Worm (Caenorhabditis elegans) whole organism, young adult: ENCODE measurements around the gene C14B1.8.
A peak's percentile ranks its signal among the peaks of the same experiment; 100 is the strongest.

Experiments
- B0019.2 ChIP-seq: fragments of 200-800 bp; sonication (Bioruptor generic); conservative IDR thresholded peaks from 2 replicates; pipeline ENCODE4 v1.3.6; 2022; ENCODE audit warnings: missing genetic modification reagents, missing genetic modification characterization, missing compliant biosample characterization
- B0336.3 ChIP-seq: fragments of 200-800 bp; sonication (Bioruptor generic); IDR thresholded peaks from 2 replicates; pipeline ENCODE4 v1.3.6; 2022; ENCODE audit warnings: missing genetic modification characterization, missing compliant biosample characterization
- D2030.7 ChIP-seq: fragments of 200-800 bp; sonication (Bioruptor generic); IDR thresholded peaks from 2 replicates; pipeline ENCODE4 v1.3.6; 2022; ENCODE audit warnings: missing genetic modification reagents, missing genetic modification characterization, missing compliant biosample characterization
- F10E7.11 ChIP-seq: sonication (generic microtip); optimal IDR thresholded peaks from 2 replicates; lab custom pipeline; 2017; ENCODE audit warnings: mild to moderate bottlenecking, missing genetic modification characterization, moderate library complexity, missing compliant biosample characterization
- F33H1.4 ChIP-seq: fragments of 200-800 bp; sonication (Bioruptor generic); IDR thresholded peaks from 2 replicates; pipeline ENCODE4 v1.3.6; 2022; ENCODE audit warnings: missing genetic modification reagents, missing genetic modification characterization, missing compliant biosample characterization
- F39B2.1 ChIP-seq: fragments of 200-800 bp; sonication (Bioruptor generic); IDR thresholded peaks from 2 replicates; pipeline ENCODE4 v1.3.6; 2022; ENCODE audit warnings: missing genetic modification reagents, missing genetic modification characterization, missing compliant biosample characterization
- F55B11.4 ChIP-seq: sonication (generic microtip); optimal IDR thresholded peaks from 2 replicates; lab custom pipeline; 2016; ENCODE audit warnings: missing compliant biosample characterization, missing genetic modification characterization, borderline replicate concordance; ENCODE audit not compliant: insufficient read depth
- F57C9.4 ChIP-seq: sonication (generic microtip); optimal IDR thresholded peaks from 2 replicates; lab custom pipeline; 2017; ENCODE audit warnings: mild to moderate bottlenecking, missing genetic modification characterization, missing compliant biosample characterization
- T07F8.4 ChIP-seq: sonication (generic microtip); optimal IDR thresholded peaks from 2 replicates; lab custom pipeline; 2016; ENCODE audit warnings: mild to moderate bottlenecking, missing genetic modification characterization, moderate library complexity, missing compliant biosample characterization
- T26A5.8 ChIP-seq: sonication (generic microtip); optimal IDR thresholded peaks from 2 replicates; lab custom pipeline; 2016; ENCODE audit warnings: missing genetic modification characterization, missing compliant biosample characterization
- Y53F4B.3 ChIP-seq: fragments of 200-800 bp; sonication (Bioruptor generic); IDR thresholded peaks from 2 replicates; pipeline ENCODE4 v1.3.6; 2022; ENCODE audit warnings: missing genetic modification reagents, missing genetic modification characterization, missing compliant biosample characterization
- Y56A3A.18 ChIP-seq: fragments of 200-800 bp; sonication (Bioruptor generic); IDR thresholded peaks from 2 replicates; pipeline ENCODE4 v1.3.6; 2022; ENCODE audit warnings: missing genetic modification reagents, missing genetic modification characterization, missing compliant biosample characterization
- Y67H2A.10 ChIP-seq: fragments of 200-800 bp; sonication (Bioruptor generic); conservative IDR thresholded peaks from 2 replicates; pipeline ENCODE4 v1.3.6; 2022; ENCODE audit warnings: missing genetic modification reagents, missing genetic modification characterization, missing compliant biosample characterization
- Y79H2A.3 ChIP-seq: fragments of 200-800 bp; sonication (Bioruptor generic); conservative IDR thresholded peaks from 2 replicates; pipeline ENCODE4 v1.3.6; 2022; ENCODE audit warnings: missing genetic modification reagents, missing genetic modification characterization, missing compliant biosample characterization
- Y95B8A.8 ChIP-seq: fragments of 200-800 bp; sonication (Bioruptor generic); IDR thresholded peaks from 2 replicates; pipeline ENCODE4 v1.3.6; 2022; ENCODE audit warnings: missing genetic modification reagents, missing genetic modification characterization, missing compliant biosample characterization
- aptf-2 ChIP-seq: fragments of 200-800 bp; sonication (Bioruptor generic); conservative IDR thresholded peaks from 2 replicates; pipeline ENCODE4 v1.3.6; 2022; ENCODE audit warnings: missing genetic modification reagents, missing genetic modification characterization, missing compliant biosample characterization
- aptf-3 ChIP-seq: fragments of 200-800 bp; sonication (Bioruptor generic); IDR thresholded peaks from 2 replicates; pipeline ENCODE4 v1.3.6; 2022; ENCODE audit warnings: missing genetic modification characterization, missing compliant biosample characterization
- attf-5 ChIP-seq: fragments of 200-800 bp; sonication (Bioruptor generic); optimal IDR thresholded peaks from 2 replicates; lab custom pipeline; 2018; ENCODE audit warnings: mild to moderate bottlenecking, missing genetic modification characterization, missing compliant biosample characterization
- bed-1 ChIP-seq: fragments of 200-800 bp; sonication (Bioruptor generic); IDR thresholded peaks from 2 replicates; pipeline ENCODE4 v1.3.6; 2022; ENCODE audit warnings: missing genetic modification reagents, missing genetic modification characterization, missing compliant biosample characterization
- bed-2 ChIP-seq: fragments of 200-800 bp; sonication (Bioruptor generic); IDR thresholded peaks from 2 replicates; pipeline ENCODE4 v1.3.6; 2022; ENCODE audit warnings: missing genetic modification reagents, missing genetic modification characterization, missing compliant biosample characterization
- ceh-100 ChIP-seq: fragments of 200-800 bp; sonication (Bioruptor generic); IDR thresholded peaks from 2 replicates; pipeline ENCODE4 v1.3.6; 2022; ENCODE audit warnings: missing genetic modification reagents, missing genetic modification characterization, missing compliant biosample characterization
- ceh-40 ChIP-seq: fragments of 200-800 bp; sonication (Bioruptor generic); IDR thresholded peaks from 2 replicates; pipeline ENCODE4 v1.3.6; 2022; ENCODE audit warnings: missing genetic modification characterization, missing compliant biosample characterization
- ceh-58 ChIP-seq: fragments of 200-800 bp; sonication (Bioruptor generic); IDR thresholded peaks from 2 replicates; pipeline ENCODE4 v1.3.6; 2022; ENCODE audit warnings: missing genetic modification characterization, missing compliant biosample characterization
- dox-1 ChIP-seq: fragments of 200-800 bp; sonication (Bioruptor generic); IDR thresholded peaks from 2 replicates; pipeline ENCODE4 v1.3.6; 2022; ENCODE audit warnings: missing genetic modification reagents, missing genetic modification characterization, missing compliant biosample characterization
- efl-1 ChIP-seq: fragments of 150-350 bp; optimal IDR thresholded peaks from 2 replicates; lab custom pipeline; 2014; ENCODE audit warnings: missing biosample characterization, missing genetic modification reagents, missing genetic modification characterization
- egl-18 ChIP-seq: fragments of 200-800 bp; sonication (Bioruptor generic); IDR thresholded peaks from 2 replicates; pipeline ENCODE4 v1.3.6; 2022; ENCODE audit warnings: missing genetic modification reagents, missing genetic modification characterization, missing compliant biosample characterization
- fkh-3 ChIP-seq: sonication (generic microtip); optimal IDR thresholded peaks from 2 replicates; lab custom pipeline; 2016; ENCODE audit warnings: mild to moderate bottlenecking, missing genetic modification characterization, missing compliant biosample characterization
- hlh-26 ChIP-seq: fragments of 200-800 bp; sonication (Bioruptor generic); conservative IDR thresholded peaks from 2 replicates; pipeline ENCODE4 v1.3.6; 2022; ENCODE audit warnings: missing genetic modification reagents, missing genetic modification characterization, missing compliant biosample characterization
- hmg-1.2 ChIP-seq: fragments of 200-800 bp; sonication (Bioruptor generic); IDR thresholded peaks from 2 replicates; pipeline ENCODE4 v1.3.6; 2022; ENCODE audit warnings: missing genetic modification reagents, missing genetic modification characterization, missing compliant biosample characterization
- lin-35 ChIP-seq, 3 experiments: fragments of 150-350 bp in 2 of 3; sonication (generic microtip) in 1 of 3; optimal IDR thresholded peaks; 2 replicates each; lab custom pipeline; 2014 to 2018; ENCODE audit warnings: missing biosample characterization in 3 of 3, missing genetic modification characterization in 3 of 3, missing genetic modification reagents in 3 of 3
- lsl-1 ChIP-seq: fragments of 200-800 bp; sonication (Bioruptor generic); optimal IDR thresholded peaks from 2 replicates; lab custom pipeline; 2018; ENCODE audit warnings: mild to moderate bottlenecking, missing genetic modification characterization, moderate library complexity, missing compliant biosample characterization
- madf-10 ChIP-seq: sonication (generic microtip); optimal IDR thresholded peaks from 2 replicates; lab custom pipeline; 2016; ENCODE audit warnings: mild to moderate bottlenecking, missing genetic modification characterization, missing compliant biosample characterization
- madf-6 ChIP-seq: fragments of 200-800 bp; sonication (Bioruptor generic); IDR thresholded peaks from 2 replicates; pipeline ENCODE4 v1.3.6; 2022; ENCODE audit warnings: missing genetic modification reagents, missing genetic modification characterization, missing compliant biosample characterization
- mcd-1 ChIP-seq: fragments of 200-800 bp; sonication (Bioruptor generic); IDR thresholded peaks from 2 replicates; pipeline ENCODE4 v1.3.6; 2022; ENCODE audit warnings: missing genetic modification reagents, missing genetic modification characterization, missing compliant biosample characterization
- nhr-27 ChIP-seq: fragments of 200-800 bp; sonication (Bioruptor generic); optimal IDR thresholded peaks from 2 replicates; lab custom pipeline; 2018; ENCODE audit warnings: mild to moderate bottlenecking, missing genetic modification characterization, moderate library complexity, missing compliant biosample characterization
- rcor-1 ChIP-seq: fragments of 200-800 bp; sonication (Bioruptor generic); IDR thresholded peaks from 2 replicates; pipeline ENCODE4 v1.3.6; 2022; ENCODE audit warnings: missing genetic modification reagents, missing genetic modification characterization, missing compliant biosample characterization
- rpc-1 ChIP-seq, 2 experiments: fragments of 150-350 bp in 1 of 2; sonication (generic microtip) in 1 of 2; optimal IDR thresholded peaks; 2 replicates each; lab custom pipeline; 2014 to 2018; ENCODE audit warnings: missing biosample characterization in 1 of 2, missing genetic modification characterization in 1 of 2, missing genetic modification reagents in 1 of 2, missing genotype in 1 of 2
- snpc-3.4 ChIP-seq: sonication (generic microtip); optimal IDR thresholded peaks from 2 replicates; lab custom pipeline; 2017; ENCODE audit warnings: missing genetic modification characterization, mild to moderate bottlenecking, missing compliant biosample characterization, antibody characterized with exemption, moderate library complexity, missing genotype, missing genetic modification reagents
- unc-130 ChIP-seq: sonication (generic microtip); optimal IDR thresholded peaks from 2 replicates; lab custom pipeline; 2016; ENCODE audit warnings: missing genetic modification reagents, missing genetic modification characterization, missing compliant biosample characterization
- xnd-1 ChIP-seq: sonication (generic microtip); optimal IDR thresholded peaks from 2 replicates; lab custom pipeline; 2016; ENCODE audit warnings: missing genotype, missing genetic modification reagents, missing genetic modification characterization, missing compliant biosample characterization
- zim-3 ChIP-seq: sonication (generic microtip); optimal IDR thresholded peaks from 2 replicates; lab custom pipeline; 2017; ENCODE audit warnings: mild to moderate bottlenecking, missing genetic modification characterization, moderate library complexity, missing compliant biosample characterization

C14B1.8 gene

ce11 chrIII:3734990-3735389 lies 15.5 kb upstream of the C14B1.8 start, which contains the start of gene evl-18:
Gene evl-18, minus strand, starts transcription at chrIII:3735039.
- peak; percentile 69 for TF ChIP-seq mcd-1
- no peak for TF ChIP-seq aptf-2 (GFP tag; lab: Robert Waterston, UW)
- peak; percentile 38 for TF ChIP-seq efl-1
- no peak for TF ChIP-seq F33H1.4
- TF ChIP-seq ceh-100 (GFP tag; lab: Robert Waterston, UW), result no peak

ce11 chrIII:3734007-3734406 lies 14.5 kb upstream of the C14B1.8 start, which contains the start of gene F34D10.3:
Gene F34D10.3, plus strand, starts transcription at chrIII:3734255.
- TF ChIP-seq rpc-1 (optimal IDR thresholded peaks at IDR 0.05; lab: Kevin White, UChicago) (no peak), rpc-1 (tag; optimal IDR thresholded peaks at IDR 0.05; lab: Kevin White, UChicago) (no peak), hmg-1.2 (peak; percentile 61; the same call in 1 of the 2 replicates), madf-6 (0 out of 2 replicates have a peak, but pooled peaks have one; percentile 12), attf-5 (GFP tag; lab: Kevin White, UChicago) (peak; percentile 7), nhr-27 (no peak)

- no peak for TF ChIP-seq bed-2 (GFP tag; lab: Robert Waterston, UW)
- TF ChIP-seq Y56A3A.18 (GFP tag; lab: Robert Waterston, UW), result no peak
- TF ChIP-seq fkh-3 (tag; lab: Kevin White, UChicago), result no peak
These were observed 11.0 kb upstream of the C14B1.8 start, which contains the start of gene F34D10.8 for ce11 chrIII:3730475-3730874. Gene F34D10.8, plus strand, starts transcription at chrIII:3730775.

ce11 chrIII:3729520-3729919 lies 10.0 kb upstream of the C14B1.8 start, which contains the start of gene F34D10.9:
Gene F34D10.9, minus strand, starts transcription at chrIII:3729620.
- TF ChIP-seq Y79H2A.3 (GFP tag; lab: Robert Waterston, UW) (0 out of 2 replicates have a peak, but pooled peaks have one; percentile 2), dox-1 (GFP tag; lab: Robert Waterston, UW) (no peak)

- TF ChIP-seq F10E7.11 (tag; lab: Kevin White, UChicago) (no peak), rpc-1 (optimal IDR thresholded peaks at IDR 0.05; lab: Kevin White, UChicago) (no peak), rpc-1 (tag; optimal IDR thresholded peaks at IDR 0.05; lab: Kevin White, UChicago) (no peak), snpc-3.4 (tag; lab: Kevin White, UChicago) (peak; percentile 28), Y67H2A.10 (GFP tag; lab: Robert Waterston, UW) (no peak), F57C9.4 (tag; lab: Kevin White, UChicago) (no peak), xnd-1 (tag; lab: Kevin White, UChicago) (peak; percentile 45), hlh-26 (GFP tag; lab: Robert Waterston, UW) (no peak), Y79H2A.3 (GFP tag; lab: Robert Waterston, UW) (no peak), egl-18 (GFP tag; lab: Robert Waterston, UW) (no peak), Y95B8A.8 (GFP tag; lab: Robert Waterston, UW) (no peak), ceh-40 (no peak), aptf-3 (GFP tag; lab: Robert Waterston, UW) (no peak), T07F8.4 (no peak), unc-130 (no peak), rcor-1 (GFP tag; lab: Robert Waterston, UW) (no peak), lin-35 (GFP tag; optimal IDR thresholded peaks at IDR 0.05; lab: Kevin White, UChicago) (no peak), ceh-100 (GFP tag; lab: Robert Waterston, UW) (no peak), T26A5.8 (no peak), madf-10 (no peak), ceh-58 (GFP tag; lab: Robert Waterston, UW) (no peak), bed-1 (GFP tag; lab: Robert Waterston, UW) (no peak), F55B11.4 (no peak), F39B2.1 (no peak), D2030.7 (GFP tag; lab: Robert Waterston, UW) (0 out of 2 replicates have a peak, but pooled peaks have one; percentile 26), B0336.3 (no peak), lsl-1 (GFP tag; lab: Kevin White, UChicago) (peak; percentile 83), B0019.2 (no peak), efl-1 (peak; percentile 68), Y53F4B.3 (GFP tag; lab: Robert Waterston, UW) (no peak), mcd-1 (no peak), zim-3 (tag; lab: Kevin White, UChicago) (no peak)
These were observed 7.0 kb upstream of the C14B1.8 start, which contains the start of gene gldi-5 for ce11 chrIII:3726443-3726842. Gene gldi-5, minus strand, starts transcription at chrIII:3726500.
